Worm (Caenorhabditis elegans) whole organism, L1 larva: ENCODE measurements around the gene Y38H6C.25.

ENCODE experiments used
- C04F5.9 ChIP-seq: sonication (generic microtip); optimal IDR thresholded peaks from 2 replicates; lab custom pipeline; 2016; ENCODE audit warnings: missing genetic modification characterization, missing compliant biosample characterization
- C16A3.4 ChIP-seq: fragments of 150-350 bp; optimal IDR thresholded peaks from 2 replicates; lab custom pipeline; 2014; ENCODE audit warnings: missing biosample characterization, missing genetic modification characterization
- F16B12.6 ChIP-seq: fragments of 150-350 bp; optimal IDR thresholded peaks from 2 replicates; lab custom pipeline; 2014; ENCODE audit warnings: missing biosample characterization, missing genetic modification characterization
- blmp-1 ChIP-seq: fragments of 150-350 bp; optimal IDR thresholded peaks from 2 replicates; lab custom pipeline; 2014; ENCODE audit warnings: missing biosample characterization, missing genetic modification characterization
- ceh-8 ChIP-seq: fragments of 200-800 bp; sonication (Bioruptor generic); optimal IDR thresholded peaks from 2 replicates; lab custom pipeline; 2018; ENCODE audit warnings: mild to moderate bottlenecking, missing genetic modification characterization, moderate library complexity, missing compliant biosample characterization
- ces-1 ChIP-seq: fragments of 150-350 bp; optimal IDR thresholded peaks from 2 replicates; lab custom pipeline; 2014; ENCODE audit warnings: missing biosample characterization, missing genetic modification reagents, missing genetic modification characterization
- dpl-1 ChIP-seq, 3 experiments: fragments of 150-350 bp in 2 of 3; sonication (generic microtip) in 1 of 3; optimal IDR thresholded peaks; 2 replicates each; lab custom pipeline; 2014 to 2017; ENCODE audit warnings: missing biosample characterization in 3 of 3, missing genetic modification characterization in 3 of 3, missing genetic modification reagents in 3 of 3
- efl-1 ChIP-seq, 4 experiments: fragments of 150-350 bp; optimal IDR thresholded peaks in 3 of 4; peaks in 1 of 4; 1 replicate in 1 of 4; 2 replicates in 3 of 4; lab custom pipeline; 2014; ENCODE audit warnings: missing biosample characterization in 2 of 4, missing genetic modification characterization in 2 of 4, missing genetic modification reagents in 2 of 4
- efl-3 ChIP-seq: fragments of 200-800 bp; sonication (Bioruptor generic); optimal IDR thresholded peaks from 2 replicates; lab custom pipeline; 2018; ENCODE audit warnings: mild to moderate bottlenecking, missing genetic modification characterization, missing compliant biosample characterization
- elt-2 ChIP-seq: sonication (generic microtip); optimal IDR thresholded peaks from 2 replicates; lab custom pipeline; 2016; ENCODE audit warnings: missing genetic modification characterization, mild to moderate bottlenecking, inconsistent platforms, missing compliant biosample characterization, missing genetic modification reagents
- ets-5 ChIP-seq: fragments of 200-800 bp; sonication (Bioruptor generic); IDR thresholded peaks from 2 replicates; pipeline ENCODE4 v1.3.6; 2022; ENCODE audit warnings: missing genetic modification characterization, missing compliant biosample characterization
- fkh-8 ChIP-seq: sonication (generic microtip); optimal IDR thresholded peaks from 2 replicates; lab custom pipeline; 2016; ENCODE audit warnings: mild to moderate bottlenecking, missing genetic modification characterization, missing compliant biosample characterization
- fos-1 ChIP-seq: fragments of 150-350 bp; optimal IDR thresholded peaks from 2 replicates; lab custom pipeline; 2014; ENCODE audit warnings: missing biosample characterization, missing genetic modification characterization
- grh-1 ChIP-seq: fragments of 200-800 bp; sonication (Bioruptor generic); IDR thresholded peaks from 2 replicates; pipeline ENCODE4 v1.3.6; 2022; ENCODE audit warnings: missing genetic modification reagents, missing genetic modification characterization, missing compliant biosample characterization
- hlh-4 ChIP-seq: sonication (generic microtip); optimal IDR thresholded peaks from 2 replicates; lab custom pipeline; 2016; ENCODE audit warnings: mild to moderate bottlenecking, missing genetic modification characterization, missing compliant biosample characterization
- hpl-2 ChIP-seq: fragments of 150-350 bp; optimal IDR thresholded peaks from 2 replicates; lab custom pipeline; 2014; ENCODE audit warnings: missing biosample characterization, missing genetic modification reagents, missing genetic modification characterization
- irx-1 ChIP-seq: sonication (generic microtip); optimal IDR thresholded peaks from 2 replicates; lab custom pipeline; 2016; ENCODE audit warnings: missing genetic modification characterization, missing compliant biosample characterization
- jun-1 ChIP-seq: fragments of 150-350 bp; optimal IDR thresholded peaks from 2 replicates; lab custom pipeline; 2014; ENCODE audit warnings: missing biosample characterization, missing genetic modification reagents, missing genetic modification characterization
- lin-35 ChIP-seq, 2 experiments: fragments of 150-350 bp; optimal IDR thresholded peaks; 2 replicates each; lab custom pipeline; 2014; ENCODE audit warnings: missing biosample characterization in 2 of 2, missing genetic modification characterization in 2 of 2, missing genetic modification reagents in 2 of 2
- mdl-1 ChIP-seq, 2 experiments: fragments of 150-350 bp; optimal IDR thresholded peaks; 2 replicates each; lab custom pipeline; 2014 to 2017; ENCODE audit warnings: missing biosample characterization in 2 of 2, missing genetic modification characterization in 2 of 2, inconsistent platforms in 1 of 2
- mep-1 ChIP-seq: fragments of 150-350 bp; optimal IDR thresholded peaks from 2 replicates; lab custom pipeline; 2014; ENCODE audit warnings: missing biosample characterization, missing genetic modification characterization
- nhr-19 ChIP-seq: fragments of 200-800 bp; sonication (Bioruptor generic); conservative IDR thresholded peaks from 2 replicates; pipeline ENCODE4 v1.3.6; 2022; ENCODE audit warnings: missing genetic modification characterization, missing compliant biosample characterization
- nhr-20 ChIP-seq: sonication (generic microtip); optimal IDR thresholded peaks from 2 replicates; lab custom pipeline; 2016; ENCODE audit warnings: mild to moderate bottlenecking, missing genetic modification characterization, missing compliant biosample characterization
- nhr-237 ChIP-seq: fragments of 150-350 bp; optimal IDR thresholded peaks from 2 replicates; lab custom pipeline; 2014; ENCODE audit warnings: missing biosample characterization, missing genetic modification characterization
- nhr-28 ChIP-seq: fragments of 150-350 bp; optimal IDR thresholded peaks from 2 replicates; lab custom pipeline; 2014; ENCODE audit warnings: missing biosample characterization, missing genetic modification characterization
- nhr-47 ChIP-seq: sonication (generic microtip); optimal IDR thresholded peaks from 2 replicates; lab custom pipeline; 2016; ENCODE audit warnings: mild to moderate bottlenecking, missing genetic modification characterization, moderate library complexity, missing compliant biosample characterization
- nhr-77 ChIP-seq: fragments of 150-350 bp; optimal IDR thresholded peaks from 2 replicates; lab custom pipeline; 2014; ENCODE audit warnings: missing biosample characterization, missing genetic modification characterization
- nhr-90 ChIP-seq: sonication (generic microtip); optimal IDR thresholded peaks from 2 replicates; lab custom pipeline; 2016; ENCODE audit warnings: mild to moderate bottlenecking, missing genetic modification characterization, missing compliant biosample characterization; ENCODE audit not compliant: poor library complexity
- pag-3 ChIP-seq: sonication (generic microtip); optimal IDR thresholded peaks from 2 replicates; lab custom pipeline; 2017; ENCODE audit warnings: missing genetic modification characterization, mild to moderate bottlenecking, missing compliant biosample characterization, antibody characterized with exemption, borderline replicate concordance; ENCODE audit not compliant: insufficient read depth
- pax-3 ChIP-seq: fragments of 200-800 bp; sonication (Bioruptor generic); optimal IDR thresholded peaks from 2 replicates; lab custom pipeline; 2018; ENCODE audit warnings: mild to moderate bottlenecking, missing genetic modification characterization, moderate library complexity, missing compliant biosample characterization
- pqm-1 ChIP-seq: sonication (generic microtip); optimal IDR thresholded peaks from 3 replicates; lab custom pipeline; 2017; ENCODE audit warnings: missing biosample characterization, missing genetic modification characterization
- snpc-4 ChIP-seq: fragments of 150-350 bp; optimal IDR thresholded peaks from 2 replicates; lab custom pipeline; 2014; ENCODE audit warnings: missing biosample characterization, missing genetic modification characterization
- snu-23 ChIP-seq: sonication (generic microtip); optimal IDR thresholded peaks from 2 replicates; lab custom pipeline; 2016; ENCODE audit warnings: missing genetic modification characterization, missing compliant biosample characterization
- sox-4 ChIP-seq: sonication (generic microtip); optimal IDR thresholded peaks from 2 replicates; lab custom pipeline; 2016; ENCODE audit warnings: missing genetic modification characterization, missing compliant biosample characterization
- swsn-7 ChIP-seq: sonication (generic microtip); optimal IDR thresholded peaks from 2 replicates; lab custom pipeline; 2016; ENCODE audit warnings: missing genetic modification characterization, missing compliant biosample characterization
- tlp-1 ChIP-seq: fragments of 150-350 bp; optimal IDR thresholded peaks from 2 replicates; lab custom pipeline; 2014; ENCODE audit warnings: missing biosample characterization, missing genetic modification characterization
- unc-62 ChIP-seq: fragments of 150-350 bp; optimal IDR thresholded peaks from 2 replicates; lab custom pipeline; 2014; ENCODE audit warnings: missing biosample characterization, missing genetic modification reagents, missing genetic modification characterization
- unc-86 ChIP-seq: sonication (generic microtip); optimal IDR thresholded peaks from 2 replicates; lab custom pipeline; 2016; ENCODE audit warnings: missing genetic modification characterization, missing compliant biosample characterization
- xbp-1 ChIP-seq: sonication (generic microtip); optimal IDR thresholded peaks from 2 replicates; lab custom pipeline; 2016; ENCODE audit warnings: missing genetic modification characterization, missing compliant biosample characterization
- zip-4 ChIP-seq: fragments of 200-800 bp; sonication (Bioruptor generic); optimal IDR thresholded peaks from 2 replicates; lab custom pipeline; 2018; ENCODE audit warnings: mild to moderate bottlenecking, missing genetic modification characterization, moderate library complexity, missing compliant biosample characterization
- ztf-11 ChIP-seq, 2 experiments: sonication (generic microtip); optimal IDR thresholded peaks; 2 replicates each; lab custom pipeline; 2016 to 2017; ENCODE audit warnings: missing genetic modification characterization in 2 of 2, missing biosample characterization in 1 of 2, missing compliant biosample characterization in 1 of 2

The Y38H6C.25 gene

DNA sequence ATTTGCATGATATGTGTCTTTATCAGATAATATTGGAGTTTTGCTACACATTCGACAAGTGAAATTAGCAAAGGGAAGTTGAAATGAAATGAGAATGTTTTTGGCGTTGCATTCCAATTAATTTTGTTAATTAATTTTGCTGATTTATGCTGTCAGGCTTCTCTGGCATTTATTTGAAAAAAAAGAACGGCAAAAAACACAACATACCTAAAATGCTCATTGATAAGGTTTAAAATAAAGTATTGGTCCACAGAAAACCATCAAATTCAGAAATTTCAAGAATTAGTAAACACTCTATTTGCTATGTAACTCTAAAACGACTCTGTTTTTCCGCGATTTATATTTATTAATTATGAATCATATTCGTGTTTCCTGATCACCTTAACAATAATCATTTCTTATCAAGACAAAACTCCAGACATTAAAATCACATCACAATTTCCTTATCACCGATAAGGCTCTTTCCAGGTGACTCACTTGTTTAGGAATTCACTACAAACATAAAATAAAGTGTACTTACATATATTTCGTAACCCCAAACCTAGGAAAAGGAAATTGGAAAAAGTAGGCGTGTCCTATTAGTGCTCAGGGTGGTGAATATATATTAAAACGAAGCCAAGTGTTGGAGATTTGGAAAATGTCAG is 6.9 kb downstream of the Y38H6C.25 start, which contains the start of the genes srh-166 and Y38H6C.24:
Gene srh-166 (minus strand): TSS at position 51 of the 644 bp plus-strand sequence.
Gene Y38H6C.24 (plus strand): TSS at position 620 of the 644 bp plus-strand sequence.
- TF ChIP-seq nhr-20: peak; percentile 23
- TF ChIP-seq unc-86 (tag; lab: Kevin White, UChicago): no peak
- no peak for TF ChIP-seq nhr-77 (tag; lab: Kevin White, UChicago)
- peak; percentile 86 for TF ChIP-seq pqm-1 (tag; lab: Kevin White, UChicago)
- no peak for TF ChIP-seq ceh-8 (GFP tag; lab: Kevin White, UChicago)
- TF ChIP-seq pag-3 (tag; lab: Kevin White, UChicago): no peak
- no peak for TF ChIP-seq nhr-90 (tag; lab: Kevin White, UChicago)
- no peak for TF ChIP-seq nhr-19 (GFP tag; lab: Robert Waterston, UW)
- TF ChIP-seq pax-3: no peak
- peak; percentile 77 for TF ChIP-seq elt-2
- TF ChIP-seq, all 84 proteins: peak for 3

DNA sequence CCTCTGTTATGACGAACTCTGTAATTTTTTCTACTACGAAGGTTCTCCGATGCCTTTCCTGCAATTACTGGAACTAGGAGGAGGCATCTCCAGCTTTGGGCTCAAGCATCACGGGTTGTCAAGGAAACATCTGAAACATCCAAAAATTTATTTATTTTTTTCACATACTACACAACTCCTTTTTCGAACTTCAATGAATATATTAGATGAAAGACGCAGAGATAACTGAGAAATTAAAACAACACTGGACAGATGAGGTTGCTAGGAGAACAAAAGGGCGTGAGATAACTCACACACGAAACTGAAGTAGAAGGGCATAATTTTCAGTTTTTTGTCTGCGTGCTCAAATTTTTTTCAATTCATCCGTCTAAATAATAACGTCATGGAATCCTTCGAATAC is 8.5 kb downstream of the Y38H6C.25 start, which contains the start of gene Y38H6C.13:
Gene Y38H6C.13 (plus strand): TSS at position 301 of the 400 bp plus-strand sequence.
- TF ChIP-seq lin-35 (GFP tag; optimal IDR thresholded peaks at IDR 0.05; lab: Kevin White, UChicago) (no peak), fkh-8 (tag; lab: Kevin White, UChicago) (peak; percentile 3)
- TF ChIP-seq, all 84 proteins: peak for 1

DNA sequence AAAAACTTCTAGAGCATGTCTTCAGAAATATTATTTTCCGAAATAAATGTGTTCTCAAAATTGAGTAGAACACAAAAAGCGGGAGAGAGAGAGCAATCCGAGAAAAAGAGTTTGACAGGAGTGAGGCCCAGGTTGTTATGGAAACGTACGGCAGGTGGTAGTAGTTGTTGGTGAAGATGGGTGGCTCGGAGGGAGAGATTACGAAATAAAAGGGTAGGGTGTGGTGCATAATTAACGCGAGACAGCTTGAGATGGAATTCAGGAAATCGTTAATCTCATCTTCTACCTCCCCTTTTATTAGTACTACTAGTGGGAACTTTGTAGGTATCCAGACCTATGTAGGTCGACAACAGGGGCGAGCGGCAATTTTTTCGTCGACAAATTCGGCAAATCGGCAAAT is 15.0 kb downstream of the Y38H6C.25 start, which contains the start of gene famh-161:
Gene famh-161 (minus strand): TSS at position 101 of the 400 bp plus-strand sequence.
- peak; percentile 12 for TF ChIP-seq fkh-8 (tag; lab: Kevin White, UChicago)
- no peak for TF ChIP-seq unc-86 (tag; lab: Kevin White, UChicago)
- no peak for TF ChIP-seq ces-1 (GFP tag; lab: Kevin White, UChicago)
- TF ChIP-seq nhr-19 (GFP tag; lab: Robert Waterston, UW): no peak
- TF ChIP-seq efl-1 (optimal IDR thresholded peaks at IDR 0.05; lab: Kevin White, UChicago): no peak
- TF ChIP-seq efl-1 (GFP tag; optimal IDR thresholded peaks at IDR 0.05 in 1 of 2; lab: Kevin White, UChicago): no peak
- TF ChIP-seq blmp-1 (tag; lab: Kevin White, UChicago): no peak
- no peak for TF ChIP-seq unc-62 (GFP tag; lab: Kevin White, UChicago)
- TF ChIP-seq xbp-1: no peak
- TF ChIP-seq irx-1 (tag; lab: Kevin White, UChicago): no peak

DNA sequence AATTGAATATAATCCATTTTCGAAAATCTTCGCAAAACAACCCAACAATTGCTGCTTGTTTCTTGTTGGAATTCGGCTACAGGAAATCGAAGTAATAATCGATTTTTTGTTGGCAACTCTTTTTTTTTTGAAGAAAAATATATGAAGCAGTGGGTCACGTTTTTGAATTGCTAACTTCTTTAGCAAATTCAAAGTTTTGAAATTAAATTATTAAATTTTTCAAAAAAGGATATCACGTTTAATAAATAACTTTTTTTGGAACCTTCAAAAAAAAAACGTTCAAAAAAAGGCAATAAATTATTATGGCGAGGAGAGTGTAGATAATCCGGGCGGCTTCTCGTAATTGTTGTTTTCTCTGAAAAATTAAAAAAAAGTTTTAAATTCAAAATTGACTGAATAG is 17.2 kb downstream of the Y38H6C.25 start, which contains the start of gene Y38H6C.15:
Gene Y38H6C.15 (minus strand): TSS at position 101 of the 400 bp plus-strand sequence.
- TF ChIP-seq sox-4: no peak
- TF ChIP-seq nhr-237 (tag; lab: Kevin White, UChicago): no peak
- TF ChIP-seq swsn-7 (tag; lab: Kevin White, UChicago): no peak
- no peak for TF ChIP-seq unc-62 (GFP tag; lab: Kevin White, UChicago)
- no peak for TF ChIP-seq snu-23
- TF ChIP-seq grh-1 (GFP tag; lab: Robert Waterston, UW): no peak
- TF ChIP-seq C04F5.9 (tag; lab: Kevin White, UChicago): no peak
- TF ChIP-seq unc-86 (tag; lab: Kevin White, UChicago): no peak
- TF ChIP-seq ztf-11 (tag; optimal IDR thresholded peaks at IDR 0.05; lab: Kevin White, UChicago): no peak
- TF ChIP-seq jun-1 (tag; lab: Kevin White, UChicago): no peak
- TF ChIP-seq efl-3: no peak
- no peak for TF ChIP-seq blmp-1 (tag; lab: Kevin White, UChicago)
- TF ChIP-seq tlp-1 (tag; lab: Kevin White, UChicago): no peak
- no peak for TF ChIP-seq nhr-20
- TF ChIP-seq ets-5 (GFP tag; lab: Robert Waterston, UW): no peak
- TF ChIP-seq hlh-4: no peak
- no peak for TF ChIP-seq fos-1 (tag; lab: Kevin White, UChicago)
- TF ChIP-seq, all 84 proteins: peak for 0

DNA sequence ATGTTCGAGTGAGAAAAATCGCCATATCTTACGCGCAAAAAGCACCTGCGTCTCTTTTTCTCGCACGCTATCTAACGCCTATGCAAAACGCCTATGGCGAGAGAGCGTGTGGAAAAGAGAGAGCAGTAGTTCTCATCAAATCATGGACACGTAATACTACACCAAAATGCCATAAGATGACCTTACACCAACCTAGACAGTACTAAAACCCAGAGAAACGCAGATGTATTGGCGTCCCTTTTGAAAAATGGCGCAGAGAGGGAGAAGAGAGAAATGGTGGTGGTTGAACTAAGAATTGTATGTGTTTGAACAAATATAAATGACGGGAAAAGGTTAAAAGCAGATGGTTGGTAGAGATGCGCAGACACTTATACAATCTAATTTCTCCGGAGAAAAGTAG is 20.0 kb downstream of the Y38H6C.25 start, which contains the start of gene Y38H6C.16:
Gene Y38H6C.16 (minus strand): TSS at position 293 of the 400 bp plus-strand sequence.
- TF ChIP-seq hpl-2 (GFP tag; lab: Kevin White, UChicago) (no peak), nhr-47 (tag; lab: Kevin White, UChicago) (peak; percentile 13), C16A3.4 (tag; lab: Kevin White, UChicago) (no peak), lin-35 (GFP tag; optimal IDR thresholded peaks at IDR 0.05; lab: Kevin White, UChicago) (peak in 1 of 2 experiments; percentile 20), tlp-1 (tag; lab: Kevin White, UChicago) (no peak), elt-2 (no peak), blmp-1 (tag; lab: Kevin White, UChicago) (peak; percentile 67), efl-1 (optimal IDR thresholded peaks at IDR 0.05; lab: Kevin White, UChicago) (peak; percentile 12 to 19), efl-1 (GFP tag; optimal IDR thresholded peaks at IDR 0.05 in 1 of 2; lab: Kevin White, UChicago) (peak in 1 of 2 experiments; percentile 83), dpl-1 (GFP tag; optimal IDR thresholded peaks at IDR 0.05; lab: Kevin White, UChicago) (peak in 1 of 3 experiments; percentile 25), mdl-1 (tag; optimal IDR thresholded peaks at IDR 0.05; lab: Kevin White, UChicago) (no peak), F16B12.6 (tag; lab: Kevin White, UChicago) (peak; percentile 16), mep-1 (peak; percentile 25), nhr-28 (no peak), zip-4 (GFP tag; lab: Kevin White, UChicago) (no peak), snu-23 (peak; percentile 21), snpc-4 (no peak)
